Worm (Caenorhabditis elegans) whole organism, L4/young adult: ENCODE results near the gene ceh-76.

Source experiments
- W03F9.2 ChIP-seq: fragments of 150-350 bp; optimal IDR thresholded peaks from 2 replicates; lab custom pipeline; 2014; ENCODE audit warnings: missing biosample characterization, missing genetic modification characterization
- dao-5 ChIP-seq: sonication (generic microtip); optimal IDR thresholded peaks from 2 replicates; lab custom pipeline; 2016; ENCODE audit warnings: missing genotype, missing genetic modification characterization, moderate library complexity, missing compliant biosample characterization
- him-1 ChIP-seq: sonication (generic microtip); optimal IDR thresholded peaks from 2 replicates; lab custom pipeline; 2016; ENCODE audit warnings: missing genotype, missing genetic modification reagents, missing genetic modification characterization, missing compliant biosample characterization

Gene ceh-76

ce11 chrV:7995165-7995564 lies 695 bp upstream of the ceh-76 start:
- no peak for TF ChIP-seq him-1 (tag; lab: Kevin White, UChicago)
- TF ChIP-seq dao-5 (tag; lab: Kevin White, UChicago): no peak
- no peak for TF ChIP-seq W03F9.2 (tag; lab: Kevin White, UChicago)

ce11 chrV:7985860-7986259 lies 8.6 kb downstream of the ceh-76 start, which contains the start of gene Y97E10AL.1:
Y97E10AL.1 (plus strand) TSS chrV:7986160.
- TF ChIP-seq him-1 (tag; lab: Kevin White, UChicago) (no peak), W03F9.2 (tag; lab: Kevin White, UChicago) (no peak), dao-5 (tag; lab: Kevin White, UChicago) (no peak)

- no peak for TF ChIP-seq him-1 (tag; lab: Kevin White, UChicago)
- TF ChIP-seq dao-5 (tag; lab: Kevin White, UChicago): no peak
- TF ChIP-seq W03F9.2 (tag; lab: Kevin White, UChicago): peak; percentile 75
Observed at ce11 chrV:7983381-7984052, 11.0 kb downstream of the ceh-76 start, which contains the start of the genes natb-1 and abhd-12. natb-1 (minus strand) TSS chrV:7983431. abhd-12 (plus strand) TSS chrV:7983879.

- TF ChIP-seq dao-5 (tag; lab: Kevin White, UChicago) (no peak), W03F9.2 (tag; lab: Kevin White, UChicago) (no peak), him-1 (tag; lab: Kevin White, UChicago) (no peak)
Observed at ce11 chrV:7980993-7981595, 13.4 kb downstream of the ceh-76 start, which contains the start of gene F26D11.1. F26D11.1 (plus strand) TSS chrV:7981545.

ce11 chrV:7980370-7980987 lies 14.0 kb downstream of the ceh-76 start:
- TF ChIP-seq him-1 (tag; lab: Kevin White, UChicago) (peak; percentile 14), W03F9.2 (tag; lab: Kevin White, UChicago) (no peak)

ce11 chrV:7978798-7979197 lies 15.7 kb downstream of the ceh-76 start:
- TF ChIP-seq dao-5 (tag; lab: Kevin White, UChicago) (no peak), W03F9.2 (tag; lab: Kevin White, UChicago) (no peak), him-1 (tag; lab: Kevin White, UChicago) (no peak)

- no peak for TF ChIP-seq W03F9.2 (tag; lab: Kevin White, UChicago)
- TF ChIP-seq dao-5 (tag; lab: Kevin White, UChicago): no peak
- TF ChIP-seq him-1 (tag; lab: Kevin White, UChicago): no peak
Observed at ce11 chrV:7977701-7978461, 16.6 kb downstream of the ceh-76 start, which contains the start of gene let-413. let-413 (minus strand) TSS chrV:7977776.

ce11 chrV:7971376-7971775 lies 23.1 kb downstream of the ceh-76 start:
- no peak for TF ChIP-seq him-1 (tag; lab: Kevin White, UChicago)
- no peak for TF ChIP-seq dao-5 (tag; lab: Kevin White, UChicago)

ce11 chrV:7970519-7970918 lies 24.0 kb downstream of the ceh-76 start:
- TF ChIP-seq him-1 (tag; lab: Kevin White, UChicago) (no peak), W03F9.2 (tag; lab: Kevin White, UChicago) (no peak), dao-5 (tag; lab: Kevin White, UChicago) (no peak)

- TF ChIP-seq him-1 (tag; lab: Kevin White, UChicago) (no peak), dao-5 (tag; lab: Kevin White, UChicago) (no peak), W03F9.2 (tag; lab: Kevin White, UChicago) (no peak)
Observed at ce11 chrV:7969107-7969506, 25.4 kb downstream of the ceh-76 start, which contains the start of gene che-7. che-7 (minus strand) TSS chrV:7969207.

- TF ChIP-seq W03F9.2 (tag; lab: Kevin White, UChicago) (no peak), dao-5 (tag; lab: Kevin White, UChicago) (no peak), him-1 (tag; lab: Kevin White, UChicago) (no peak)
Observed at ce11 chrV:7964429-7964828, 30.0 kb downstream of the ceh-76 start.

ce11 chrV:7958740-7959320 lies 35.6 kb downstream of the ceh-76 start, which contains the start of the genes clec-217 and F26D11.2:
clec-217 (minus strand) TSS chrV:7958840.
F26D11.2 (plus strand) TSS chrV:7959270.
- TF ChIP-seq dao-5 (tag; lab: Kevin White, UChicago) (no peak), W03F9.2 (tag; lab: Kevin White, UChicago) (no peak), him-1 (tag; lab: Kevin White, UChicago) (no peak)
